Fruit fly (Drosophila melanogaster) whole organism, pupa: ENCODE measurements around the gene mtsh.

ENCODE experiments used
- CG10348 ChIP-seq: fragments of 200-800 bp; sonication (Bioruptor generic); IDR thresholded peaks from 2 replicates; pipeline ENCODE4 v1.3.6; 2022; ENCODE audit warnings: missing biosample characterization, missing genetic modification characterization
- CG13204 ChIP-seq: fragments of 200-800 bp; sonication (Bioruptor generic); optimal IDR thresholded peaks from 2 replicates; lab custom pipeline; 2018; ENCODE audit warnings: missing biosample characterization, mild to moderate bottlenecking, missing genetic modification characterization, moderate library complexity
- CG14655 ChIP-seq: fragments of 200-800 bp; sonication (Bioruptor generic); optimal IDR thresholded peaks from 3 replicates; lab custom pipeline; 2017; ENCODE audit warnings: mild to moderate bottlenecking, missing biosample characterization, missing genetic modification reagents, missing genetic modification characterization
- CG15710 ChIP-seq: fragments of 200-800 bp; sonication (Bioruptor generic); optimal IDR thresholded peaks from 2 replicates; lab custom pipeline; 2018; ENCODE audit warnings: missing biosample characterization, mild to moderate bottlenecking, missing genetic modification characterization, moderate library complexity
- CG17806 ChIP-seq: fragments of 200-800 bp; sonication (Bioruptor generic); optimal IDR thresholded peaks from 2 replicates; lab custom pipeline; 2018; ENCODE audit warnings: missing biosample characterization, mild to moderate bottlenecking, missing genetic modification characterization, moderate library complexity
- CG32121 ChIP-seq: fragments of 200-800 bp; sonication (Bioruptor generic); IDR thresholded peaks from 2 replicates; pipeline ENCODE4 v1.3.6; 2022; ENCODE audit warnings: missing biosample characterization, missing genetic modification characterization
- CG34367 ChIP-seq: fragments of 200-800 bp; sonication (Bioruptor generic); optimal IDR thresholded peaks from 2 replicates; lab custom pipeline; 2018; ENCODE audit warnings: missing biosample characterization, mild to moderate bottlenecking, missing genetic modification characterization
- CG4496 ChIP-seq: fragments of 200-800 bp; sonication (Bioruptor generic); IDR thresholded peaks from 3 replicates; pipeline ENCODE4 v1.3.6; 2022; ENCODE audit warnings: missing biosample characterization, missing genetic modification characterization
- CG8159 ChIP-seq: fragments of 200-800 bp; sonication (Bioruptor generic); optimal IDR thresholded peaks from 3 replicates; lab custom pipeline; 2018; ENCODE audit warnings: missing biosample characterization, mild to moderate bottlenecking, missing genetic modification characterization, moderate library complexity
- CG8301 ChIP-seq: fragments of 200-800 bp; sonication (Bioruptor generic); optimal IDR thresholded peaks from 2 replicates; lab custom pipeline; 2018; ENCODE audit warnings: missing biosample characterization, mild to moderate bottlenecking, missing genetic modification characterization
- CG9948 ChIP-seq: fragments of 200-800 bp; sonication (Bioruptor generic); optimal IDR thresholded peaks from 2 replicates; lab custom pipeline; 2018; ENCODE audit warnings: missing biosample characterization, mild to moderate bottlenecking, missing genetic modification characterization, moderate library complexity
- D1 ChIP-seq: fragments of 200-800 bp; sonication (Bioruptor generic); optimal IDR thresholded peaks from 2 replicates; lab custom pipeline; 2018; ENCODE audit warnings: missing biosample characterization, mild to moderate bottlenecking, missing genetic modification characterization, moderate library complexity
- EcR ChIP-seq: fragments of 200-800 bp; sonication (Bioruptor generic); optimal IDR thresholded peaks from 3 replicates; lab custom pipeline; 2019; ENCODE audit warnings: missing biosample characterization, missing genetic modification characterization, mild to moderate bottlenecking, moderate library complexity, missing genetic modification reagents
- Ets98B ChIP-seq: fragments of 200-800 bp; sonication (Bioruptor generic); IDR thresholded peaks from 2 replicates; pipeline ENCODE4 v1.3.6; 2022; ENCODE audit warnings: missing biosample characterization, missing genetic modification characterization
- Pif1A ChIP-seq: fragments of 200-800 bp; sonication (Bioruptor generic); optimal IDR thresholded peaks from 3 replicates; lab custom pipeline; 2016; ENCODE audit warnings: missing biosample characterization, missing genetic modification characterization
- Pif1B ChIP-seq: fragments of 200-800 bp; sonication (Bioruptor generic); optimal IDR thresholded peaks from 3 replicates; lab custom pipeline; 2016; ENCODE audit warnings: missing biosample characterization, missing genetic modification characterization
- Snoo ChIP-seq: fragments of 200-800 bp; sonication (Bioruptor generic); optimal IDR thresholded peaks from 3 replicates; lab custom pipeline; 2017; ENCODE audit warnings: missing biosample characterization, mild to moderate bottlenecking, missing genetic modification characterization, inconsistent platforms
- fd96Ca ChIP-seq: fragments of 200-800 bp; sonication (Bioruptor generic); IDR thresholded peaks from 3 replicates; pipeline ENCODE4 v1.3.6; 2022; ENCODE audit warnings: missing biosample characterization, missing genetic modification characterization
- gl ChIP-seq: fragments of 200-800 bp; sonication (Bioruptor generic); optimal IDR thresholded peaks from 2 replicates; lab custom pipeline; 2018; ENCODE audit warnings: missing biosample characterization, mild to moderate bottlenecking, missing genetic modification characterization
- rn ChIP-seq: fragments of 200-800 bp; sonication (Bioruptor generic); IDR thresholded peaks from 2 replicates; pipeline ENCODE4 v1.3.6; 2022; ENCODE audit warnings: missing biosample characterization, missing genetic modification characterization

The mtsh gene

dm6 chr2L:8346260-8346659 is 26.6 kb upstream of the mtsh start, which contains the start of gene CG7778:
Gene CG7778, plus strand, starts transcription at chr2L:8346620.
- TF ChIP-seq Pif1B (GFP tag; lab: Kevin White, UChicago), result no peak
- no peak for TF ChIP-seq D1
- no peak for TF ChIP-seq CG14655 (GFP tag; lab: Kevin White, UChicago)
- TF ChIP-seq rn, result no peak
- no peak for TF ChIP-seq CG9948 (tag; lab: Kevin White, UChicago)

dm6 chr2L:8344536-8344935 is 24.8 kb upstream of the mtsh start:
- TF ChIP-seq CG15710 (tag; lab: Kevin White, UChicago) (no peak), Ets98B (GFP tag; lab: Robert Waterston, UW) (no peak), CG32121 (GFP tag; lab: Robert Waterston, UW) (no peak), CG17806 (tag; lab: Kevin White, UChicago) (no peak), Snoo (no peak), CG13204 (GFP tag; lab: Kevin White, UChicago) (no peak), CG9948 (tag; lab: Kevin White, UChicago) (no peak), fd96Ca (GFP tag; lab: Robert Waterston, UW) (no peak), EcR (GFP tag; lab: Kevin White, UChicago) (no peak), gl (tag; lab: Kevin White, UChicago) (no peak), rn (no peak), CG4496 (GFP tag; lab: Robert Waterston, UW) (no peak), CG34367 (tag; lab: Kevin White, UChicago) (no peak), CG8301 (tag; lab: Kevin White, UChicago) (no peak), CG8159 (tag; lab: Kevin White, UChicago) (no peak), Pif1B (GFP tag; lab: Kevin White, UChicago) (no peak), CG14655 (GFP tag; lab: Kevin White, UChicago) (no peak), Pif1A (GFP tag; lab: Kevin White, UChicago) (no peak), D1 (no peak), CG10348 (no peak)
- TF ChIP-seq, all 21 proteins: peak for 0

DNA sequence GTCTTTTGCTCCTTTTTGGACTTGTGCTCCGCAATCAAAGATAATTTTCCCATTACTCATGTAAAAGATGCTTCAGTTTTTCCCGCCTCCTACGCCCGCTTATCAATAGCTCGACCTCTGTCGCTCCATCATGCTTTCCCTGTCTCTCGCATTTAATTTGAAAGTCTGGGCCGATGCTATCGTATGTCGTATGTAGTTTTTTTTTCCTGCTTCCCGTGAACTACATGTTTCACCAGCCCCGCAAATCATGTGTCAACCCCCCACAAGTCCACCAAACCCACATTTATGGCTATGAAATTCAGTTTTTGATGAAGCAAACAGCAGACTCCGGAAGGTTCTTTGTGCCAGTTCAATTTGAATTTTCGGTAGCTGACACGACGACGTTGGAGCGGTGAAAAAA is 22.7 kb upstream of the mtsh start, which contains the start of gene CG14273:
CG14273 (plus strand) TSS at position 301 of the 400 bp plus-strand sequence.
- TF ChIP-seq fd96Ca (GFP tag; lab: Robert Waterston, UW) (no peak), CG14655 (GFP tag; lab: Kevin White, UChicago) (no peak)

- TF ChIP-seq gl (tag; lab: Kevin White, UChicago) (no peak), CG17806 (tag; lab: Kevin White, UChicago) (no peak), CG8159 (tag; lab: Kevin White, UChicago) (no peak), rn (no peak), D1 (no peak), Pif1A (GFP tag; lab: Kevin White, UChicago) (no peak), CG14655 (GFP tag; lab: Kevin White, UChicago) (no peak)
These were observed 20.1 kb upstream of the mtsh start for dm6 chr2L:8339751-8340349.

DNA sequence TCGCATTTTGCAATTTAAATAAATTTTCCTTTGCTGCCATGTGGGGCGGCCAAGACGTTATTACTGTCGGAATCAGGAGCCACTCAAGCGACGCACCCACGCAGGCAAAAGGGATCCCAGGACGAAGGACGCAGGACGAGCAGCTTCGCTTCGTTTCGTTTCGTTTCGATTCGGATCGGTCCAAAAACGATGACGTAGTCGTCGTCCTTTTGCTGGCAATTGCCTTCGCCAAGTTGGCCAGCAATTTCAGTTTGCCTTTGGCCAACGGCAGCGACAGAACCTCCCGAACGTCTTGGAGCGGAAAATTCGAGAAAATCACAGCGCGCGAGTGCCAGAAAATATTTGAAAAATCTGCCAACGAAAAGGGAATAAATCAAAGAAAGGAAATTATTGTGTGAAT is 18.3 kb upstream of the mtsh start, which contains the start of gene witty:
witty (plus strand) TSS at position 249 of the 400 bp plus-strand sequence.
- no peak for TF ChIP-seq Pif1B (GFP tag; lab: Kevin White, UChicago)
- TF ChIP-seq CG32121 (GFP tag; lab: Robert Waterston, UW), result no peak
- no peak for TF ChIP-seq CG9948 (tag; lab: Kevin White, UChicago)
- TF ChIP-seq Pif1A (GFP tag; lab: Kevin White, UChicago), result no peak
- no peak for TF ChIP-seq CG15710 (tag; lab: Kevin White, UChicago)
- no peak for TF ChIP-seq Snoo
- no peak for TF ChIP-seq rn
- no peak for TF ChIP-seq CG17806 (tag; lab: Kevin White, UChicago)
- TF ChIP-seq CG8159 (tag; lab: Kevin White, UChicago), result no peak

DNA sequence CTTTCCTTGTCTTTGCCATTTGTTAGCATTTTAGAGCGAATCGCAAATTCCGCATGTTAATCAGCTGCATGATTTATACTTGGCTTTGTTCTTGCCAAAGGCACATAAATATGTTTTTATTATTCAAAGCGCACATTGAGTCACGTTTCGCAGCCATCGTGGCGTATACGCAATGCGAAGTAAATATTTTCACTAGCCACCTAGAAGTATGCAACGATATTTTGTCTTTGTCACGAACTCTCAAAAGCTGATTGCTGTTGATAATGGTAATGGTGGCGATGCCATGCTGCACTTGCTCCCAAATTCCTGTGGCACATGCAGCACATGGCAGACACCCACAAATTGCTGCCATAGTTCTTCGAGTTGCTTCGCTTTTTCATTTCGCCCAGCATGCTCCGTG is 15.0 kb upstream of the mtsh start:
- no peak for TF ChIP-seq CG10348
- TF ChIP-seq CG34367 (tag; lab: Kevin White, UChicago), result peak; percentile 4
- peak; percentile 81 for TF ChIP-seq CG4496 (GFP tag; lab: Robert Waterston, UW)
- TF ChIP-seq fd96Ca (GFP tag; lab: Robert Waterston, UW), result no peak
- no peak for TF ChIP-seq CG8159 (tag; lab: Kevin White, UChicago)
- 0 out of 2 replicates have a peak, but pooled peaks have one; percentile 9 for TF ChIP-seq Ets98B (GFP tag; lab: Robert Waterston, UW)
- peak; percentile 11 for TF ChIP-seq Pif1A (GFP tag; lab: Kevin White, UChicago)
- no peak for TF ChIP-seq CG13204 (GFP tag; lab: Kevin White, UChicago)
- no peak for TF ChIP-seq gl (tag; lab: Kevin White, UChicago)
- TF ChIP-seq CG14655 (GFP tag; lab: Kevin White, UChicago), result peak; percentile 6

- TF ChIP-seq EcR (GFP tag; lab: Kevin White, UChicago) (no peak), rn (no peak), fd96Ca (GFP tag; lab: Robert Waterston, UW) (no peak), CG10348 (no peak), CG8159 (tag; lab: Kevin White, UChicago) (no peak), CG14655 (GFP tag; lab: Kevin White, UChicago) (no peak), CG8301 (tag; lab: Kevin White, UChicago) (no peak), Snoo (no peak), CG9948 (tag; lab: Kevin White, UChicago) (no peak)
These were observed 13.9 kb upstream of the mtsh start for dm6 chr2L:8333624-8334023.
